Fruit fly (Drosophila melanogaster) whole organism: ENCODE measurements around the gene Pop5.

Experiments used
- CG8478 ChIP-seq: fragments of >200 bp; optimal IDR thresholded peaks from 2 replicates; lab custom pipeline; 2018; ENCODE audit warnings: inconsistent platforms
- EcR ChIP-seq, 2 experiments: fragments of >200 bp; optimal IDR thresholded peaks; 2 replicates each; lab custom pipeline; 2017; ENCODE audit warnings: missing biosample characterization in 2 of 2, missing genetic modification characterization in 2 of 2, missing genetic modification reagents in 2 of 2
- psq ChIP-seq: fragments of >200 bp; optimal IDR thresholded peaks from 2 replicates; lab custom pipeline; 2017

dm6 chr3L:16994805-16995204 is 50.0 kb downstream of the Pop5 start:
- no peak for TF ChIP-seq psq
- no peak for TF ChIP-seq EcR (GFP tag; optimal IDR thresholded peaks at IDR 0.05; lab: Kevin White, UChicago)
- no peak for TF ChIP-seq CG8478 (lab: Kevin White, UChicago)
